Worm (Caenorhabditis elegans) whole organism, L2 larva: ENCODE results near the gene W08G11.3.

ENCODE experiments used
- R02D3.7 ChIP-seq: fragments of 150-350 bp; optimal IDR thresholded peaks from 2 replicates; lab custom pipeline; 2014; ENCODE audit warnings: missing biosample characterization, missing genetic modification characterization
- elt-3 ChIP-seq: sonication (generic microtip); optimal IDR thresholded peaks from 2 replicates; lab custom pipeline; 2017; ENCODE audit warnings: missing biosample characterization, missing genetic modification characterization
- lin-39 ChIP-seq: fragments of 150-350 bp; optimal IDR thresholded peaks from 2 replicates; lab custom pipeline; 2014; ENCODE audit warnings: missing biosample characterization, missing genetic modification reagents, missing genetic modification characterization
- nhr-10 ChIP-seq: sonication (generic microtip); optimal IDR thresholded peaks from 2 replicates; lab custom pipeline; 2017; ENCODE audit warnings: missing biosample characterization, missing genetic modification characterization
- unc-55 ChIP-seq: fragments of 150-350 bp; sonication (generic microtip); optimal IDR thresholded peaks from 3 replicates; lab custom pipeline; 2014; ENCODE audit warnings: missing biosample characterization, missing genetic modification reagents, missing genetic modification characterization

DNA sequence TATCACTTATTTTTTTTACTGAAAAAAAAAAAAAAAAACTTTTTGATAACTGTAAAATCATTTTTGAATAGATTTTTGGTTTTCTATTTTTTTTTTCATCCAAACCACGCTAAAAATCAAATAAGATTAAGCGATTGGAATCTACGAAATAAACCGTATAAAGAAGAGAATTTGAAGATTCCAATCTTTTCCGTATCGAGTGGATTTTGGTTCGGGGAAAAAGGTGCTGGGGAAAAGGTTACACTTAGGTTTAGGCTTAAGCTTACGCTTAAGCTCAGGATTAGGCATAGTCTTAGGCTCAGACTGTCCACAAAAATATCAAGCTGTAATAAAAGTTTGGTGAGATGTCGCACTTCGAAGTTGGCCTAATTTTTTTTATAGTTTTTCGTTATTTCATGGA lies 28.3 kb downstream of the W08G11.3 start, which contains the start of gene F13A7.12:
- no peak for TF ChIP-seq nhr-10
- TF ChIP-seq lin-39 (tag; lab: Kevin White, UChicago) = no peak
- no peak for TF ChIP-seq unc-55
- TF ChIP-seq R02D3.7 (tag; lab: Kevin White, UChicago) = no peak
- no peak for TF ChIP-seq elt-3 (tag; lab: Kevin White, UChicago)
